Fruit fly (Drosophila melanogaster): ENCODE data around the gene Uvrag.

DNA sequence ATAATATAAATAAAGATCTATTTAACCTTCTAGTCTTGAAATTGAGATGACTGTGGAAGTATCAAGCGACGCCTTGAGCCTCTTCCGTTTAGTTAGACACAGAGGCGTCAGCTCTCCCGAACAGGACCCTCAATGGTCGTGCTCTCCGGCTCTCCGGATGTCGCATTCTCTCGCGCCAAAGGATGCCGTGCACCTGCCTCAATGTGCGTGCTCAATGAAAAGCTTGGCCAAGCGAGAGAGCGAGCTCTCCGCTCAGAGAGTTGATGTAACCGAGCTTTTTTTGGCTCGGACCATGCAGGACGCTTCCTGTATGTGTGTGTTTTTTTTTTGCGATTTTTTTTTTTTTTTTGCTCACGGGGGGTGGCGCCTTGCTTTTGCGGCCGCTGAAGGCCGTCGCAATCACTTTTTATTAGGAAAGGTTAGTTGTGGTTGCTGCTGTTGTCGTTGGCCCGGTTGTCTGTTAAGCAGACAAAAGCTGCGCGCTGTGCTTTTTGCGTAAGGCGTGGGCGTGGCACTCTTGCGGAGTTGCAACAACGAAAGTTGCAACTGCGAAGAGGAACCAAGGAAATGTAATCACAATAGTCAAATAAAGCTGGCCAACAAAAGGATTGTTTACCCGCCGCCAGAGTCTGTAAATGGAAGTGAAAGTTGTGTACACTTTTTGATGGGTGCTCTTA is 45.4 kb downstream of the Uvrag start:
- TF ChIP-seq psq (optimal IDR thresholded peaks at IDR 0.05), result no peak
- TF ChIP-seq insv (optimal IDR thresholded peaks at IDR 0.05), result no peak
- no peak for TF ChIP-seq ttk (optimal IDR thresholded peaks at IDR 0.05)

All from Kc167 (cell line).